Fruit fly (Drosophila melanogaster): ENCODE results near the gene CG32219.

Gene CG32219

DNA sequence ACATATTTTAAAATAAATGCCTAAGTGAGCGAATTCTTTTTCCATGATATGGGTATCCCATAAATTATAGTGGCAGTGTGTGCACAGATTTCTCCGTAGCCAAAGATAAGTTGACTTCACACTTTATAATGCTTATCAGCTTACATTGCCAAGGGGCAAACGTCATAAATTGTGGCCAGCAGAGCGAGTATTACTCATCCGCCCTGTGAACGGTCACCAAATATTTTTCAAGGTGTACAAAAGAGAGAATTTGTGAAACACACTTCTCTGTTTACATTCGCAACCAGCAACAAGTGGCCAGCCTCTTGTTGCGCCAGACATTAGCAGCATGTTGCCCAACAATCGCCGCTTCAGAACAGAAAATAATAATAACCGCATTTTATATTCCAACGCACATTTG, 18.0 kb downstream of the CG32219 start (continued):
- peak; percentile 1 for TF ChIP-seq CG14965 (GFP tag; optimal IDR thresholded peaks at IDR 0.05; ENCODE audit: borderline replicate concordance)
- TF ChIP-seq Fer2 (tag; optimal IDR thresholded peaks at IDR 0.05): no peak
- TF ChIP-seq CG1602 (GFP tag; optimal IDR thresholded peaks at IDR 0.05): no peak
- TF ChIP-seq schlank (tag; optimal IDR thresholded peaks at IDR 0.05): peak; percentile 45
- no peak for TF ChIP-seq Opbp (GFP tag; IDR thresholded peaks at IDR 0.05; ENCODE audit: partially characterized antibody)
- peak; percentile 61; the same call in 1 of the 2 replicates for TF ChIP-seq chm (GFP tag; IDR thresholded peaks at IDR 0.05)
- peak; percentile 4 for TF ChIP-seq CG12942 (GFP tag; optimal IDR thresholded peaks at IDR 0.05)
- peak; percentile 18 for TF ChIP-seq CTCF (GFP tag; optimal IDR thresholded peaks at IDR 0.05)
- TF ChIP-seq onecut (GFP tag; IDR thresholded peaks at IDR 0.05): peak; percentile 41; the same call in 1 of the 2 replicates
- no peak for TF ChIP-seq sisA (GFP tag; IDR thresholded peaks at IDR 0.05)
- peak; percentile 58; the same call in 1 of the 2 replicates for TF ChIP-seq sob (GFP tag; IDR thresholded peaks at IDR 0.05)
- no peak for TF ChIP-seq ssp (GFP tag; IDR thresholded peaks at IDR 0.05)
- no peak for TF ChIP-seq ttk (GFP tag; IDR thresholded peaks at IDR 0.05)
- TF ChIP-seq gem (tag; optimal IDR thresholded peaks at IDR 0.05): peak; percentile 27
- no peak for TF ChIP-seq Atf-2 (GFP tag; optimal IDR thresholded peaks at IDR 0.05)
- TF ChIP-seq Fer1 (GFP tag; optimal IDR thresholded peaks at IDR 0.05): peak; percentile 76
- no peak for TF ChIP-seq Camta (GFP tag; optimal IDR thresholded peaks at IDR 0.05)
- TF ChIP-seq Myb (GFP tag; optimal IDR thresholded peaks at IDR 0.05): no peak
- no peak for TF ChIP-seq CG15073 (GFP tag; optimal IDR thresholded peaks at IDR 0.05)
- TF ChIP-seq CG12659 (GFP tag; optimal IDR thresholded peaks at IDR 0.05): peak; percentile 21
- no peak for TF ChIP-seq ash1 (GFP tag; optimal IDR thresholded peaks at IDR 0.05)
- peak in 1 of 2 experiments; percentile 36 for TF ChIP-seq Hr51 (GFP tag; optimal IDR thresholded peaks at IDR 0.05)
- peak; percentile 0 for TF ChIP-seq eyg (GFP tag; optimal IDR thresholded peaks at IDR 0.05)
- TF ChIP-seq pan (optimal IDR thresholded peaks at IDR 0.05): no peak
- peak in 1 of 2 experiments; percentile 36 for TF ChIP-seq pan (GFP tag; optimal IDR thresholded peaks at IDR 0.05 in 1 of 2, IDR thresholded peaks at IDR 0.05 in 1 of 2)
- TF ChIP-seq jumu (GFP tag; optimal IDR thresholded peaks at IDR 0.05): no peak
- 0 out of 2 replicates have a peak, but pooled peaks have one; percentile 21 for TF ChIP-seq CG14441 (GFP tag; IDR thresholded peaks at IDR 0.05)
- TF ChIP-seq CG15601 (tag; optimal IDR thresholded peaks at IDR 0.05): no peak
- no peak for TF ChIP-seq hkb (optimal IDR thresholded peaks at IDR 0.05)
- TF ChIP-seq hkb (GFP tag; IDR thresholded peaks at IDR 0.05): peak; percentile 78
- TF ChIP-seq CG17912 (GFP tag; optimal IDR thresholded peaks at IDR 0.05): peak; percentile 69
- TF ChIP-seq Trl (optimal IDR thresholded peaks at IDR 0.05): peak; percentile 25 to 45
- TF ChIP-seq Trl (GFP tag; optimal IDR thresholded peaks at IDR 0.05): peak; percentile 11
- no peak for TF ChIP-seq CG11560 (tag; IDR thresholded peaks at IDR 0.05)
- TF ChIP-seq CkIIα-i1 (GFP tag; IDR thresholded peaks at IDR 0.05): no peak
- TF ChIP-seq CG18764 (GFP tag; optimal IDR thresholded peaks at IDR 0.05): peak; percentile 19
- TF ChIP-seq yki (optimal IDR thresholded peaks at IDR 0.05): no peak
- TF ChIP-seq lola (GFP tag; optimal IDR thresholded peaks at IDR 0.05): no peak
- no peak for TF ChIP-seq CG8290 (GFP tag; optimal IDR thresholded peaks at IDR 0.05)
- TF ChIP-seq CG8290 (tag; optimal IDR thresholded peaks at IDR 0.05): peak in 1 of 2 experiments; percentile 70
- peak; percentile 12 for TF ChIP-seq cwo (GFP tag; optimal IDR thresholded peaks at IDR 0.05)
- TF ChIP-seq CG14860 (GFP tag; IDR thresholded peaks at IDR 0.05; ENCODE audit: partially characterized antibody): no peak
- no peak for TF ChIP-seq tna (GFP tag; IDR thresholded peaks at IDR 0.05; ENCODE audit: partially characterized antibody)
- peak; percentile 62 for TF ChIP-seq CG17568 (GFP tag; optimal IDR thresholded peaks at IDR 0.05)
- TF ChIP-seq CG17328 (GFP tag; IDR thresholded peaks at IDR 0.05): no peak
- no peak for TF ChIP-seq slp2 (GFP tag; optimal IDR thresholded peaks at IDR 0.05)
- TF ChIP-seq CG3847 (GFP tag; IDR thresholded peaks at IDR 0.05): no peak
- TF ChIP-seq B-H2 (GFP tag; optimal IDR thresholded peaks at IDR 0.05): peak; percentile 36
- peak; percentile 52 for TF ChIP-seq CG18599 (GFP tag; optimal IDR thresholded peaks at IDR 0.05)
- peak; percentile 99 for TF ChIP-seq CG11504 (tag; optimal IDR thresholded peaks at IDR 0.05)
- no peak for TF ChIP-seq NFAT (GFP tag; IDR thresholded peaks at IDR 0.05)
- TF ChIP-seq CG7271 (tag; optimal IDR thresholded peaks at IDR 0.05): no peak
- no peak for TF ChIP-seq HLH54F (GFP tag; optimal IDR thresholded peaks at IDR 0.05)

Measured in whole organism, embryonic.